Fruit fly (Drosophila melanogaster) whole organism, embryonic: ENCODE data around the gene Ino80.

ENCODE experiments used
- Atf6 ChIP-seq: fragments of 200-800 bp; sonication (Bioruptor generic); IDR thresholded peaks from 2 replicates; pipeline ENCODE4 v1.3.6; 2022; ENCODE audit warnings: missing biosample characterization, missing genetic modification characterization
- Bteb2 ChIP-seq: fragments of 200-800 bp; sonication (Bioruptor generic); optimal IDR thresholded peaks from 2 replicates; lab custom pipeline; 2016; ENCODE audit warnings: missing biosample characterization, missing genetic modification characterization
- CG10274 ChIP-seq: fragments of 200-800 bp; sonication (Bioruptor generic); optimal IDR thresholded peaks from 3 replicates; lab custom pipeline; 2017; ENCODE audit warnings: missing biosample characterization, mild to moderate bottlenecking, missing genetic modification characterization
- CG10431 ChIP-seq: fragments of 200-800 bp; sonication (Bioruptor generic); optimal IDR thresholded peaks from 3 replicates; lab custom pipeline; 2018; ENCODE audit warnings: missing biosample characterization, mild to moderate bottlenecking, missing genetic modification characterization
- CG11093 ChIP-seq: fragments of 200-800 bp; sonication (Bioruptor generic); IDR thresholded peaks from 3 replicates; pipeline ENCODE4 v1.3.6; 2022; ENCODE audit warnings: missing biosample characterization, missing genetic modification characterization
- CG11456 ChIP-seq: fragments of 200-800 bp; sonication (Bioruptor generic); IDR thresholded peaks from 3 replicates; pipeline ENCODE4 v1.3.6; 2022; ENCODE audit warnings: missing biosample characterization, missing genetic modification characterization
- CG12104 ChIP-seq: fragments of 200-800 bp; sonication (Bioruptor generic); optimal IDR thresholded peaks from 3 replicates; lab custom pipeline; 2016; ENCODE audit warnings: missing biosample characterization, missing genetic modification characterization
- CG13894 ChIP-seq: fragments of 200-800 bp; sonication (Bioruptor generic); optimal IDR thresholded peaks from 3 replicates; lab custom pipeline; 2018; ENCODE audit warnings: missing biosample characterization, mild to moderate bottlenecking, missing genetic modification characterization, moderate library complexity
- CG15696 ChIP-seq: fragments of 200-800 bp; sonication (Bioruptor generic); optimal IDR thresholded peaks from 2 replicates; lab custom pipeline; 2019; ENCODE audit warnings: missing biosample characterization, mild to moderate bottlenecking, missing genetic modification characterization, moderate library complexity
- CG16813 ChIP-seq: fragments of 200-800 bp; sonication (Bioruptor generic); IDR thresholded peaks from 3 replicates; pipeline ENCODE4 v1.3.6; 2022; ENCODE audit warnings: missing biosample characterization, missing genetic modification characterization; ENCODE audit not compliant: partially characterized antibody
- CG17802 ChIP-seq: fragments of 200-800 bp; sonication (Bioruptor generic); optimal IDR thresholded peaks from 2 replicates; lab custom pipeline; 2018; ENCODE audit warnings: missing biosample characterization, mild to moderate bottlenecking, missing genetic modification characterization, moderate library complexity
- CG1792 ChIP-seq: fragments of 200-800 bp; sonication (Bioruptor generic); optimal IDR thresholded peaks from 2 replicates; lab custom pipeline; 2016; ENCODE audit warnings: missing biosample characterization, missing genetic modification characterization
- CG1832 ChIP-seq: fragments of 200-800 bp; sonication (Bioruptor generic); optimal IDR thresholded peaks from 2 replicates; lab custom pipeline; 2017; ENCODE audit warnings: missing biosample characterization, mild to moderate bottlenecking, missing genetic modification characterization, inconsistent platforms
- CG2712 ChIP-seq: fragments of 200-800 bp; optimal IDR thresholded peaks from 3 replicates; lab custom pipeline; 2019; ENCODE audit warnings: missing biosample characterization, mild to moderate bottlenecking, missing genetic modification characterization, moderate library complexity
- CG3281 ChIP-seq: fragments of 200-800 bp; sonication (Bioruptor generic); optimal IDR thresholded peaks from 3 replicates; lab custom pipeline; 2017; ENCODE audit warnings: missing biosample characterization, mild to moderate bottlenecking, missing genetic modification characterization
- CG3726 ChIP-seq: fragments of 200-800 bp; sonication (Bioruptor generic); IDR thresholded peaks from 3 replicates; pipeline ENCODE4, ENCODE4 v1.3.6; 2022; ENCODE audit warnings: missing biosample characterization, missing genetic modification characterization
- CG4730 ChIP-seq: fragments of 200-800 bp; sonication (Bioruptor generic); IDR thresholded peaks from 2 replicates; pipeline ENCODE4 v1.3.6; 2022; ENCODE audit warnings: missing biosample characterization, missing genetic modification characterization
- Dek ChIP-seq: fragments of 200-800 bp; sonication (Bioruptor generic); optimal IDR thresholded peaks from 3 replicates; lab custom pipeline; 2019; ENCODE audit warnings: missing biosample characterization, mild to moderate bottlenecking, missing genetic modification characterization, moderate library complexity
- ERR ChIP-seq: fragments of 200-800 bp; sonication (Bioruptor generic); optimal IDR thresholded peaks from 2 replicates; lab custom pipeline; 2016; ENCODE audit warnings: missing biosample characterization, missing genetic modification characterization
- Hey ChIP-seq: fragments of 200-800 bp; sonication (Bioruptor generic); optimal IDR thresholded peaks from 3 replicates; lab custom pipeline; 2018; ENCODE audit warnings: missing biosample characterization, mild to moderate bottlenecking, missing genetic modification characterization
- Hr3 ChIP-seq: fragments of 200-800 bp; sonication (Bioruptor generic); optimal IDR thresholded peaks from 3 replicates; lab custom pipeline; 2016; ENCODE audit warnings: missing biosample characterization, missing genetic modification characterization
- Hr39 ChIP-seq: fragments of >200 bp; optimal IDR thresholded peaks from 2 replicates; lab custom pipeline; 2017
- Jarid2 ChIP-seq: fragments of 200-800 bp; sonication (Bioruptor generic); optimal IDR thresholded peaks from 3 replicates; lab custom pipeline; 2017; ENCODE audit warnings: mild to moderate bottlenecking, missing biosample characterization, missing genetic modification reagents, missing genetic modification characterization
- Med ChIP-seq: fragments of 200-800 bp; sonication (Bioruptor generic); peaks from one replicate; lab custom pipeline; 2016; ENCODE audit warnings: missing biosample characterization, missing genetic modification characterization, mild to moderate bottlenecking, inconsistent platforms, moderate library complexity
- Myb ChIP-seq: fragments of 200-800 bp; sonication (Bioruptor generic); optimal IDR thresholded peaks from 2 replicates; lab custom pipeline; 2016; ENCODE audit warnings: missing biosample characterization, missing genetic modification characterization
- Ravus ChIP-seq: fragments of 200-800 bp; sonication (Bioruptor generic); IDR thresholded peaks from 2 replicates; pipeline ENCODE4 v1.3.6; 2022; ENCODE audit warnings: missing biosample characterization, missing genetic modification characterization
- Scr ChIP-seq: fragments of 200-800 bp; sonication (Bioruptor generic); IDR thresholded peaks from 2 replicates; pipeline ENCODE4 v1.3.6; 2022; ENCODE audit warnings: missing biosample characterization, missing genetic modification characterization; ENCODE audit not compliant: partially characterized antibody
- bcd ChIP-seq: fragments of 200-800 bp; sonication (Bioruptor generic); optimal IDR thresholded peaks from 2 replicates; lab custom pipeline; 2017; ENCODE audit warnings: missing biosample characterization, mild to moderate bottlenecking, missing genetic modification characterization
- bowl ChIP-seq: fragments of 200-800 bp; sonication (Bioruptor generic); IDR thresholded peaks from 2 replicates; pipeline ENCODE4 v1.3.6; 2022; ENCODE audit warnings: missing biosample characterization, missing genetic modification characterization
- corto ChIP-seq: fragments of 200-800 bp; sonication (Bioruptor generic); optimal IDR thresholded peaks from 2 replicates; lab custom pipeline; 2016; ENCODE audit warnings: missing biosample characterization, mild to moderate bottlenecking, missing genetic modification characterization, moderate library complexity
- dimm ChIP-seq: fragments of 200-800 bp; sonication (Bioruptor generic); IDR thresholded peaks from 2 replicates; pipeline ENCODE4 v1.3.6; 2022; ENCODE audit warnings: missing biosample characterization, missing genetic modification characterization
- en ChIP-seq: fragments of 200-800 bp; sonication (Bioruptor generic); optimal IDR thresholded peaks from 2 replicates; lab custom pipeline; 2016; ENCODE audit warnings: missing biosample characterization, missing genetic modification characterization
- esg ChIP-seq: fragments of 200-800 bp; sonication (Bioruptor generic); conservative IDR thresholded peaks from 2 replicates; pipeline ENCODE4 v1.3.6; 2022; ENCODE audit warnings: missing biosample characterization, missing genetic modification characterization
- ftz-f1 ChIP-seq: fragments of 200-800 bp; sonication (Bioruptor generic); optimal IDR thresholded peaks from 2 replicates; lab custom pipeline; 2016; ENCODE audit warnings: missing biosample characterization, missing genetic modification characterization
- gro ChIP-seq: fragments of 200-800 bp; sonication (Bioruptor generic); optimal IDR thresholded peaks from 2 replicates; lab custom pipeline; 2016; ENCODE audit warnings: missing biosample characterization, missing genetic modification characterization
- hkb ChIP-seq, 2 experiments: fragments of 200-800 bp in 1 of 2; fragments of >200 bp in 1 of 2; sonication (Bioruptor generic) in 1 of 2; IDR thresholded peaks in 1 of 2; optimal IDR thresholded peaks in 1 of 2; 2 replicates each; pipeline versions ENCODE4 v1.3.6 to Lab custom; 2017 to 2022; ENCODE audit warnings: missing biosample characterization in 1 of 2, missing genetic modification characterization in 1 of 2
- mirr ChIP-seq: fragments of 200-800 bp; sonication (Bioruptor generic); optimal IDR thresholded peaks from 3 replicates; lab custom pipeline; 2018; ENCODE audit warnings: missing biosample characterization, mild to moderate bottlenecking, missing genetic modification characterization
- oc ChIP-seq: fragments of 200-800 bp; sonication (Bioruptor generic); optimal IDR thresholded peaks from 2 replicates; lab custom pipeline; 2018; ENCODE audit warnings: missing biosample characterization, mild to moderate bottlenecking, missing genetic modification characterization, moderate library complexity
- pan ChIP-seq, 4 experiments: fragments of >200 bp in 3 of 4; fragments of 200-800 bp in 1 of 4; sonication (Bioruptor generic) in 1 of 4; optimal IDR thresholded peaks in 3 of 4; IDR thresholded peaks in 1 of 4; 2 replicates each; pipeline versions ENCODE4 v1.3.6 to Lab custom; 2017 to 2022; ENCODE audit warnings: missing biosample characterization in 2 of 4, missing genetic modification characterization in 2 of 4, mixed read lengths in 1 of 4
- pfk ChIP-seq: fragments of 200-800 bp; sonication (Bioruptor generic); optimal IDR thresholded peaks from 2 replicates; lab custom pipeline; 2018; ENCODE audit warnings: missing biosample characterization, mild to moderate bottlenecking, missing genetic modification characterization, moderate library complexity
- pita ChIP-seq: fragments of 200-800 bp; sonication (Bioruptor generic); optimal IDR thresholded peaks from 2 replicates; lab custom pipeline; 2017; ENCODE audit warnings: missing biosample characterization, mild to moderate bottlenecking, missing genetic modification characterization
- sens ChIP-seq: fragments of 200-800 bp; sonication (Bioruptor generic); peaks from one replicate; lab custom pipeline; 2016; ENCODE audit warnings: missing biosample characterization, missing genetic modification characterization
- shn ChIP-seq: fragments of 200-800 bp; sonication (Bioruptor generic); optimal IDR thresholded peaks from 3 replicates; lab custom pipeline; 2016; ENCODE audit warnings: missing biosample characterization, missing genetic modification characterization
- sima ChIP-seq: fragments of 200-800 bp; sonication (Bioruptor generic); optimal IDR thresholded peaks from 2 replicates; lab custom pipeline; 2016; ENCODE audit warnings: missing biosample characterization, missing genetic modification characterization
- sob ChIP-seq: fragments of 200-800 bp; sonication (Bioruptor generic); IDR thresholded peaks from 2 replicates; pipeline ENCODE4 v1.3.6; 2022; ENCODE audit warnings: missing biosample characterization, missing genetic modification characterization
- tap ChIP-seq: fragments of 200-800 bp; optimal IDR thresholded peaks from 3 replicates; lab custom pipeline; 2019; ENCODE audit warnings: missing biosample characterization, mild to moderate bottlenecking, missing genetic modification characterization, moderate library complexity
- tio ChIP-seq: fragments of 200-800 bp; sonication (Bioruptor generic); optimal IDR thresholded peaks from 2 replicates; lab custom pipeline; 2017; ENCODE audit warnings: missing biosample characterization, missing genetic modification characterization, inconsistent platforms
- ttk ChIP-seq: fragments of 200-800 bp; sonication (Bioruptor generic); IDR thresholded peaks from 2 replicates; pipeline ENCODE4 v2.1.2; 2022; ENCODE audit warnings: missing biosample characterization, missing genetic modification characterization
- vnd ChIP-seq: fragments of 200-800 bp; sonication (Bioruptor generic); IDR thresholded peaks from 3 replicates; pipeline ENCODE4 v1.3.6; 2022; ENCODE audit warnings: missing biosample characterization, missing genetic modification characterization; ENCODE audit not compliant: partially characterized antibody
- yki ChIP-seq: fragments of >200 bp; optimal IDR thresholded peaks from 3 replicates; lab custom pipeline; 2018
- zen ChIP-seq: fragments of 200-800 bp; sonication (Bioruptor generic); optimal IDR thresholded peaks from 3 replicates; lab custom pipeline; 2018; ENCODE audit warnings: missing biosample characterization, mild to moderate bottlenecking, missing genetic modification characterization, moderate library complexity

The Ino80 gene

dm6 chr3R:19403096-19403515, at the start of gene Ino80, which contains the start of gene Aptx (continued):
- TF ChIP-seq hkb (optimal IDR thresholded peaks at IDR 0.05; lab: Kevin White, UChicago) (peak; percentile 75), hkb (GFP tag; IDR thresholded peaks at IDR 0.05; lab: Robert Waterston, UW) (peak; percentile 94), Scr (GFP tag; lab: Robert Waterston, UW) (peak; percentile 96), CG10274 (GFP tag; lab: Kevin White, UChicago) (peak; percentile 59), pfk (GFP tag; lab: Kevin White, UChicago) (peak; percentile 12), CG13894 (tag; lab: Kevin White, UChicago) (no peak), zen (peak; percentile 96), esg (GFP tag; lab: Robert Waterston, UW) (peak; percentile 96), tio (GFP tag; lab: Kevin White, UChicago) (peak; percentile 95), CG10431 (no peak), Hr3 (GFP tag; lab: Kevin White, UChicago) (peak; percentile 97), CG11456 (peak; percentile 92), bowl (peak; percentile 64; the same call in 1 of the 2 replicates), CG1832 (GFP tag; lab: Kevin White, UChicago) (no peak), yki (lab: Kevin White, UChicago) (no peak), CG3281 (GFP tag; lab: Kevin White, UChicago) (peak; percentile 92), sima (peak; percentile 75), bcd (GFP tag; lab: Kevin White, UChicago) (peak; percentile 93), vnd (GFP tag; lab: Robert Waterston, UW) (peak; percentile 93), Bteb2 (GFP tag; lab: Kevin White, UChicago) (peak; percentile 92), ftz-f1 (GFP tag; lab: Kevin White, UChicago) (no peak), CG17802 (peak; percentile 70), sens (peak; percentile 98), CG4730 (GFP tag; lab: Robert Waterston, UW) (peak; percentile 92), sob (GFP tag; lab: Robert Waterston, UW) (peak; percentile 96), Jarid2 (peak; percentile 58), mirr (GFP tag; lab: Kevin White, UChicago) (peak; percentile 64), pita (no peak), CG11093 (GFP tag; lab: Robert Waterston, UW) (peak; percentile 90), pan (optimal IDR thresholded peaks at IDR 0.05; lab: Kevin White, UChicago) (no peak), pan (GFP tag; optimal IDR thresholded peaks at IDR 0.05 in 1 of 2, IDR thresholded peaks at IDR 0.05 in 1 of 2) (peak in 1 of 2 experiments; percentile 95), dimm (GFP tag; lab: Robert Waterston, UW) (peak; percentile 78), CG12104 (GFP tag; lab: Kevin White, UChicago) (peak; percentile 84), corto (GFP tag; lab: Kevin White, UChicago) (peak; percentile 80), en (GFP tag; lab: Kevin White, UChicago) (peak; percentile 74), Med (peak; percentile 98), Ravus (GFP tag; lab: Robert Waterston, UW) (peak; percentile 84), CG3726 (GFP tag; lab: Robert Waterston, UW) (peak; percentile 91), shn (GFP tag; lab: Kevin White, UChicago) (peak; percentile 94), gro (peak; percentile 75), ttk (GFP tag; lab: Robert Waterston, UW) (peak; percentile 93), oc (tag; lab: Kevin White, UChicago) (no peak), Atf6 (GFP tag; lab: Robert Waterston, UW) (peak; percentile 93), ERR (GFP tag; lab: Kevin White, UChicago) (peak; percentile 74), CG1792 (GFP tag; lab: Kevin White, UChicago) (peak; percentile 80), CG2712 (tag; lab: Kevin White, UChicago) (peak; percentile 94), tap (tag; lab: Kevin White, UChicago) (peak; percentile 83), CG15696 (peak; percentile 95), Myb (GFP tag; lab: Kevin White, UChicago) (peak; percentile 87), CG16813 (GFP tag; lab: Robert Waterston, UW) (peak; percentile 97), Hey (tag; lab: Kevin White, UChicago) (peak; percentile 48), Dek (tag; lab: Kevin White, UChicago) (peak; percentile 90), Hr39 (no peak)
